Fruit fly (Drosophila melanogaster) whole organism, embryonic: ENCODE results near the gene VhaM9.7-b.

ENCODE experiments used
- Abd-B ChIP-seq: fragments of 200-800 bp; sonication (Bioruptor generic); optimal IDR thresholded peaks from 2 replicates; lab custom pipeline; 2018; ENCODE audit warnings: missing biosample characterization, mild to moderate bottlenecking, missing genetic modification characterization, moderate library complexity
- Aef1 ChIP-seq: fragments of 200-800 bp; sonication (Bioruptor generic); IDR thresholded peaks from 3 replicates; pipeline ENCODE4 v1.3.6; 2022; ENCODE audit warnings: missing biosample characterization, missing genetic modification characterization
- CG11093 ChIP-seq: fragments of 200-800 bp; sonication (Bioruptor generic); IDR thresholded peaks from 3 replicates; pipeline ENCODE4 v1.3.6; 2022; ENCODE audit warnings: missing biosample characterization, missing genetic modification characterization
- CG14050 ChIP-seq: fragments of 200-800 bp; sonication (Bioruptor generic); IDR thresholded peaks from 3 replicates; pipeline ENCODE4 v1.3.6; 2022; ENCODE audit warnings: missing biosample characterization, missing genetic modification characterization
- CG14441 ChIP-seq: fragments of 200-800 bp; sonication (Bioruptor generic); IDR thresholded peaks from 2 replicates; pipeline ENCODE4 v1.3.6; 2022; ENCODE audit warnings: missing biosample characterization, missing genetic modification characterization
- CG15011 ChIP-seq: fragments of 200-800 bp; sonication (Bioruptor generic); optimal IDR thresholded peaks from 3 replicates; lab custom pipeline; 2018; ENCODE audit warnings: missing biosample characterization, mild to moderate bottlenecking, missing genetic modification characterization
- CG15479 ChIP-seq: fragments of 200-800 bp; sonication (Bioruptor generic); optimal IDR thresholded peaks from 3 replicates; lab custom pipeline; 2019; ENCODE audit warnings: missing biosample characterization, mild to moderate bottlenecking, missing genetic modification characterization, moderate library complexity
- CG17568 ChIP-seq: fragments of 200-800 bp; sonication (Bioruptor generic); optimal IDR thresholded peaks from 2 replicates; lab custom pipeline; 2018; ENCODE audit warnings: missing biosample characterization, mild to moderate bottlenecking, missing genetic modification characterization, moderate library complexity
- CG18011 ChIP-seq: fragments of 200-800 bp; sonication (Bioruptor generic); optimal IDR thresholded peaks from 2 replicates; lab custom pipeline; 2017; ENCODE audit warnings: missing biosample characterization, missing genetic modification characterization, mild to moderate bottlenecking, moderate library complexity, missing genotype
- CG2116 ChIP-seq: fragments of 200-800 bp; sonication (Bioruptor generic); optimal IDR thresholded peaks from 3 replicates; lab custom pipeline; 2018; ENCODE audit warnings: missing biosample characterization, mild to moderate bottlenecking, missing genetic modification characterization
- CG31441 ChIP-seq: fragments of 200-800 bp; sonication (Bioruptor generic); IDR thresholded peaks from 2 replicates; pipeline ENCODE4 v1.3.6; 2022; ENCODE audit warnings: missing biosample characterization, missing genetic modification characterization
- CG4328 ChIP-seq: fragments of 200-800 bp; sonication (Bioruptor generic); optimal IDR thresholded peaks from 3 replicates; lab custom pipeline; 2017; ENCODE audit warnings: missing biosample characterization, missing genetic modification reagents, missing genetic modification characterization
- CG5953 ChIP-seq: fragments of 200-800 bp; sonication (Bioruptor generic); IDR thresholded peaks from 2 replicates; pipeline ENCODE4 v1.3.6; 2022; ENCODE audit warnings: missing biosample characterization, missing genetic modification characterization
- CG7271 ChIP-seq: fragments of 200-800 bp; sonication (Bioruptor generic); optimal IDR thresholded peaks from 2 replicates; lab custom pipeline; 2018; ENCODE audit warnings: missing biosample characterization, mild to moderate bottlenecking, missing genetic modification characterization, moderate library complexity
- CG7963 ChIP-seq: fragments of 200-800 bp; sonication (Bioruptor generic); IDR thresholded peaks from 3 replicates; pipeline ENCODE4 v1.3.6; 2022; ENCODE audit warnings: missing biosample characterization, missing genetic modification characterization; ENCODE audit not compliant: partially characterized antibody
- CG9215 ChIP-seq: fragments of 200-800 bp; sonication (Bioruptor generic); IDR thresholded peaks from 2 replicates; pipeline ENCODE4 v1.3.6; 2022; ENCODE audit warnings: missing biosample characterization, missing genetic modification characterization
- D19A ChIP-seq: fragments of 200-800 bp; optimal IDR thresholded peaks from 3 replicates; lab custom pipeline; 2019; ENCODE audit warnings: missing biosample characterization, mild to moderate bottlenecking, missing genetic modification characterization, moderate library complexity
- Dll ChIP-seq: fragments of 200-800 bp; sonication (Bioruptor generic); IDR thresholded peaks from 4 replicates; pipeline ENCODE4 v1.3.6; 2022; ENCODE audit warnings: missing biosample characterization, missing genetic modification characterization; ENCODE audit not compliant: partially characterized antibody
- ERR ChIP-seq: fragments of 200-800 bp; sonication (Bioruptor generic); optimal IDR thresholded peaks from 2 replicates; lab custom pipeline; 2016; ENCODE audit warnings: missing biosample characterization, missing genetic modification characterization
- HLH3B ChIP-seq: fragments of 200-800 bp; sonication (Bioruptor generic); IDR thresholded peaks from 2 replicates; pipeline ENCODE4 v1.3.6; 2022; ENCODE audit warnings: missing biosample characterization, missing genetic modification characterization
- Hr39 ChIP-seq: fragments of >200 bp; optimal IDR thresholded peaks from 2 replicates; lab custom pipeline; 2017
- Hsf ChIP-seq: fragments of 200-800 bp; sonication (Bioruptor generic); optimal IDR thresholded peaks from 3 replicates; lab custom pipeline; 2016; ENCODE audit warnings: missing biosample characterization, missing genetic modification characterization
- Myb ChIP-seq: fragments of 200-800 bp; sonication (Bioruptor generic); optimal IDR thresholded peaks from 2 replicates; lab custom pipeline; 2016; ENCODE audit warnings: missing biosample characterization, missing genetic modification characterization
- Poxn ChIP-seq: fragments of 200-800 bp; sonication (Bioruptor generic); IDR thresholded peaks from 2 replicates; pipeline ENCODE4 v1.3.6; 2022; ENCODE audit warnings: missing biosample characterization, missing genetic modification characterization
- Rx ChIP-seq: fragments of 200-800 bp; sonication (Bioruptor generic); IDR thresholded peaks from 2 replicates; pipeline ENCODE4 v1.3.6; 2022; ENCODE audit warnings: missing biosample characterization, missing genetic modification characterization
- Sox100B ChIP-seq: fragments of 200-800 bp; sonication (Bioruptor generic); optimal IDR thresholded peaks from 3 replicates; lab custom pipeline; 2018; ENCODE audit warnings: missing biosample characterization, mild to moderate bottlenecking, missing genetic modification characterization
- TFAM ChIP-seq: fragments of 200-800 bp; sonication (Bioruptor generic); optimal IDR thresholded peaks from 2 replicates; lab custom pipeline; 2017; ENCODE audit warnings: missing biosample characterization, missing genetic modification characterization, inconsistent platforms
- ab ChIP-seq: fragments of 200-800 bp; sonication (Bioruptor generic); optimal IDR thresholded peaks from 2 replicates; lab custom pipeline; 2016; ENCODE audit warnings: missing biosample characterization, missing genetic modification characterization
- al ChIP-seq: fragments of 200-800 bp; sonication (Bioruptor generic); IDR thresholded peaks from 2 replicates; pipeline ENCODE4 v1.3.6; 2022; ENCODE audit warnings: missing biosample characterization, missing genetic modification characterization
- cato ChIP-seq: fragments of 200-800 bp; sonication (Bioruptor generic); optimal IDR thresholded peaks from 2 replicates; lab custom pipeline; 2016; ENCODE audit warnings: missing biosample characterization, missing genetic modification characterization, borderline replicate concordance
- chif ChIP-seq, 2 experiments: fragments of 200-800 bp; sonication (Bioruptor generic); optimal IDR thresholded peaks; 3 replicates each; lab custom pipeline; 2016; ENCODE audit warnings: missing biosample characterization in 2 of 2, missing genetic modification characterization in 2 of 2
- disco-r ChIP-seq: fragments of 200-800 bp; sonication (Bioruptor generic); optimal IDR thresholded peaks from 2 replicates; lab custom pipeline; 2016; ENCODE audit warnings: missing biosample characterization, missing genetic modification characterization
- emc ChIP-seq: fragments of 200-800 bp; sonication (Bioruptor generic); optimal IDR thresholded peaks from 2 replicates; lab custom pipeline; 2016; ENCODE audit warnings: missing biosample characterization, missing genetic modification characterization
- hkb ChIP-seq, 2 experiments: fragments of 200-800 bp in 1 of 2; fragments of >200 bp in 1 of 2; sonication (Bioruptor generic) in 1 of 2; IDR thresholded peaks in 1 of 2; optimal IDR thresholded peaks in 1 of 2; 2 replicates each; pipeline versions ENCODE4 v1.3.6 to Lab custom; 2017 to 2022; ENCODE audit warnings: missing biosample characterization in 1 of 2, missing genetic modification characterization in 1 of 2
- jigr1 ChIP-seq: fragments of 200-800 bp; sonication (Bioruptor generic); IDR thresholded peaks from 3 replicates; pipeline ENCODE4 v1.3.6; 2022; ENCODE audit warnings: missing biosample characterization, missing genetic modification characterization
- jing ChIP-seq: fragments of 200-800 bp; sonication (Bioruptor generic); optimal IDR thresholded peaks from 2 replicates; lab custom pipeline; 2018; ENCODE audit warnings: missing biosample characterization, mild to moderate bottlenecking, missing genetic modification characterization
- klu ChIP-seq: fragments of 200-800 bp; sonication (Bioruptor generic); IDR thresholded peaks from 2 replicates; pipeline ENCODE4 v1.3.6; 2022; ENCODE audit warnings: missing biosample characterization, missing genetic modification characterization
- mld ChIP-seq: fragments of 200-800 bp; sonication (Bioruptor generic); IDR thresholded peaks from 3 replicates; pipeline ENCODE4 v1.3.6; 2022; ENCODE audit warnings: missing biosample characterization, missing genetic modification characterization; ENCODE audit not compliant: partially characterized antibody
- oc ChIP-seq: fragments of 200-800 bp; sonication (Bioruptor generic); optimal IDR thresholded peaks from 2 replicates; lab custom pipeline; 2018; ENCODE audit warnings: missing biosample characterization, mild to moderate bottlenecking, missing genetic modification characterization, moderate library complexity
- odd ChIP-seq: fragments of 200-800 bp; sonication (Bioruptor generic); optimal IDR thresholded peaks from 2 replicates; lab custom pipeline; 2017; ENCODE audit warnings: missing biosample characterization, mild to moderate bottlenecking, missing genetic modification characterization
- run ChIP-seq: fragments of 200-800 bp; sonication (Bioruptor generic); optimal IDR thresholded peaks from 3 replicates; lab custom pipeline; 2018; ENCODE audit warnings: missing biosample characterization, mild to moderate bottlenecking, missing genetic modification characterization
- slou ChIP-seq: fragments of 200-800 bp; sonication (Bioruptor generic); optimal IDR thresholded peaks from 3 replicates; lab custom pipeline; 2016; ENCODE audit warnings: missing biosample characterization, missing genetic modification characterization
- toy ChIP-seq: fragments of 200-800 bp; sonication (Bioruptor generic); IDR thresholded peaks from 2 replicates; pipeline ENCODE4 v1.3.6; 2022; ENCODE audit warnings: missing biosample characterization, missing genetic modification characterization
- tup ChIP-seq: fragments of 200-800 bp; sonication (Bioruptor generic); optimal IDR thresholded peaks from 2 replicates; lab custom pipeline; 2016; ENCODE audit warnings: missing biosample characterization, mild to moderate bottlenecking, missing genetic modification characterization, moderate library complexity
- vfl ChIP-seq: fragments of 200-800 bp; sonication (Bioruptor generic); optimal IDR thresholded peaks from 2 replicates; lab custom pipeline; 2016; ENCODE audit warnings: missing biosample characterization, missing genetic modification characterization
- vvl ChIP-seq: fragments of 200-800 bp; sonication (Bioruptor generic); IDR thresholded peaks from 2 replicates; pipeline ENCODE4 v1.3.6; 2022; ENCODE audit warnings: missing biosample characterization, missing genetic modification characterization
- wor ChIP-seq: fragments of 200-800 bp; sonication (Bioruptor generic); IDR thresholded peaks from 2 replicates; pipeline ENCODE4 v1.3.6; 2022; ENCODE audit warnings: missing biosample characterization, missing genetic modification characterization
- zfh2 ChIP-seq: fragments of 200-800 bp; sonication (Bioruptor generic); optimal IDR thresholded peaks from 2 replicates; lab custom pipeline; 2016; ENCODE audit warnings: missing biosample characterization, missing genetic modification characterization

The VhaM9.7-b gene

DNA sequence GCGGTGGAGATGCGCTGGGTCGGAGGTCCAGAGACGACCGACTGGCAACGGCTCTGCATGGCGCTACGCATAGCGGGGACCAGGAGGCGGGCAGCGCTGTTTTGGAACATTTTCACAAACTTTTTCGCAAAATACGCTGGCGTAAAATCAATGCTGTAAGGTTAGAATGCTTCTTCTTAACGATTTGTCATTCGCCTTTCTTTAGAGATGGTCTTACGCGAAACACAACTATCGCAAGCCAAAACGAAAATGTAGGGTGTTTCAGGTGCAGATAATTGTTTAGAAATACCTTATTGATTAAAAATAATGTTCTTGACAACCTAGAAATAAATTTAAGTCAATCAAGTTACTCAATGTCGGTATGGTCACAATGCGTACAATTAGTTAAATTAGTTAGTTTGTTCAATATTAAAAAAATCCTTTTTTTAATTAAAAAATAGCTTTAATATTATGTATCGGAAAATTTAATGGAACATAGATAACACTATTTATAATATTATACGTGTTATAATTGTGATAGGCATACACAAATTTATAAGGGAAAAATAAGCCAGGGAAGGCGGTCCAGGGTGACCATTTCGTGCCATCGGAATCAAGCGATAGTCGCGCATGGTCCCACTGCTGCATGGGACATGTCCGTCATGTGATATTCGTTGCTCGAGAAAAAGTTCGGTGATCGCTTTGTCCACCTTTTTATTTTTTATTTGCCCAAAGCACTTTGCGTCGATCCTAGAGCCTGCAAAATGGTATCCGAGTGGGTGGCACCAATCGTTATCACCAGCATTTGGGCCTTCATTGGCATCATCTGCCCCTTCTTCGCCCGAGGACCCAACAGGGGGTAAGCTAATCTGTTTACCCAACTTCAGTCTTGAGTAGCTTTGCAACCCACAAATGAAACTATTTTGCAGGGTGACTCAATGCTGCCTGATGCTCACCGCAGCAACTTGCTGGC is at the start of gene VhaM9.7-b, which contains the start of gene COX8 (continued):
- TF ChIP-seq TFAM (GFP tag; lab: Kevin White, UChicago) (no peak), Rx (GFP tag; lab: Robert Waterston, UW) (peak; percentile 37; the same call in 1 of the 2 replicates), ab (GFP tag; lab: Kevin White, UChicago) (peak; percentile 32), vvl (no peak; the same call in 1 of the 2 replicates), CG14441 (GFP tag; lab: Robert Waterston, UW) (peak; percentile 55; the same call in 1 of the 2 replicates), CG18011 (GFP tag; lab: Kevin White, UChicago) (peak; percentile 76), Hr39 (lab: Kevin White, UChicago) (no peak), oc (tag; lab: Kevin White, UChicago) (no peak), CG7963 (peak; percentile 33; the same call in 1 of the 3 replicates), CG15011 (GFP tag; lab: Kevin White, UChicago) (no peak), hkb (optimal IDR thresholded peaks at IDR 0.05; lab: Kevin White, UChicago) (no peak), hkb (GFP tag; IDR thresholded peaks at IDR 0.05; lab: Robert Waterston, UW) (peak; percentile 27; the same call in 1 of the 2 replicates), CG2116 (GFP tag; lab: Kevin White, UChicago) (peak; percentile 61), klu (GFP tag; lab: Robert Waterston, UW) (peak; percentile 58; the same call in 1 of the 2 replicates), toy (GFP tag; lab: Robert Waterston, UW) (no peak), ERR (no peak), al (peak; percentile 57; the same call in 1 of the 2 replicates), Myb (GFP tag; lab: Kevin White, UChicago) (no peak), cato (GFP tag; lab: Kevin White, UChicago) (no peak), zfh2 (GFP tag; lab: Kevin White, UChicago) (peak; percentile 78), jigr1 (peak; percentile 34; the same call in 1 of the 3 replicates), chif (GFP tag; optimal IDR thresholded peaks at IDR 0.05; lab: Kevin White, UChicago) (peak; percentile 50 to 51), Abd-B (GFP tag; lab: Kevin White, UChicago) (no peak), tup (GFP tag; lab: Kevin White, UChicago) (no peak), wor (GFP tag; lab: Robert Waterston, UW) (no peak), CG4328 (GFP tag; lab: Kevin White, UChicago) (peak; percentile 8), D19A (no peak), disco-r (no peak), odd (GFP tag; lab: Kevin White, UChicago) (no peak), Hsf (GFP tag; lab: Kevin White, UChicago) (peak; percentile 77), vfl (peak; percentile 21), CG31441 (no peak), run (tag; lab: Kevin White, UChicago) (no peak), CG14050 (GFP tag; lab: Robert Waterston, UW) (no peak; the same call in 2 of the 3 replicates), CG15479 (GFP tag; lab: Kevin White, UChicago) (no peak), CG7271 (tag; lab: Kevin White, UChicago) (no peak), CG11093 (no peak), Dll (peak; percentile 80), jing (GFP tag; lab: Kevin White, UChicago) (no peak), mld (GFP tag; lab: Robert Waterston, UW) (peak; percentile 44; the same call in 1 of the 3 replicates), Poxn (GFP tag; lab: Robert Waterston, UW) (no peak; the same call in 1 of the 2 replicates), CG9215 (GFP tag; lab: Robert Waterston, UW) (no peak), slou (peak; percentile 57), HLH3B (GFP tag; lab: Robert Waterston, UW) (peak; percentile 70), emc (GFP tag; lab: Kevin White, UChicago) (peak; percentile 12), Sox100B (peak; percentile 67), CG5953 (no peak), CG17568 (GFP tag; lab: Kevin White, UChicago) (no peak), Aef1 (GFP tag; lab: Robert Waterston, UW) (no peak; the same call in 2 of the 3 replicates)
